Worm (Caenorhabditis elegans) whole organism, L1 larva: ENCODE results near the gene C34F6.9.
A peak's percentile ranks its signal among the peaks of the same experiment; 100 is the strongest.

Source experiments
- C16A3.4 ChIP-seq: fragments of 150-350 bp; optimal IDR thresholded peaks from 2 replicates; lab custom pipeline; 2014; ENCODE audit warnings: missing biosample characterization, missing genetic modification characterization
- C34B4.2 ChIP-seq: sonication (generic microtip); optimal IDR thresholded peaks from 2 replicates; lab custom pipeline; 2017; ENCODE audit warnings: mild to moderate bottlenecking, missing genetic modification characterization, missing compliant biosample characterization
- Y116A8C.19 ChIP-seq: sonication (generic microtip); optimal IDR thresholded peaks from 2 replicates; lab custom pipeline; 2016; ENCODE audit warnings: missing compliant biosample characterization, missing genetic modification characterization, borderline replicate concordance
- aha-1 ChIP-seq: fragments of 150-350 bp; optimal IDR thresholded peaks from 2 replicates; lab custom pipeline; 2014; ENCODE audit warnings: missing biosample characterization, missing genetic modification characterization
- alr-1 ChIP-seq: fragments of 200-800 bp; sonication (Bioruptor generic); optimal IDR thresholded peaks from 2 replicates; lab custom pipeline; 2018; ENCODE audit warnings: borderline replicate concordance, mild to moderate bottlenecking, missing genetic modification characterization, missing compliant biosample characterization
- aly-2 ChIP-seq: fragments of 150-350 bp; optimal IDR thresholded peaks from 2 replicates; lab custom pipeline; 2014; ENCODE audit warnings: missing biosample characterization, missing genetic modification characterization
- ama-1 ChIP-seq: fragments of 150-350 bp; optimal IDR thresholded peaks from 2 replicates; lab custom pipeline; 2014
- blmp-1 ChIP-seq: fragments of 150-350 bp; optimal IDR thresholded peaks from 2 replicates; lab custom pipeline; 2014; ENCODE audit warnings: missing biosample characterization, missing genetic modification characterization
- ceh-63 ChIP-seq: fragments of 200-800 bp; sonication (Bioruptor generic); optimal IDR thresholded peaks from 2 replicates; lab custom pipeline; 2018; ENCODE audit warnings: mild to moderate bottlenecking, missing genetic modification characterization, missing compliant biosample characterization
- ceh-8 ChIP-seq: fragments of 200-800 bp; sonication (Bioruptor generic); optimal IDR thresholded peaks from 2 replicates; lab custom pipeline; 2018; ENCODE audit warnings: mild to moderate bottlenecking, missing genetic modification characterization, moderate library complexity, missing compliant biosample characterization
- ceh-82 ChIP-seq, 3 experiments: fragments of 150-350 bp in 1 of 3; sonication (generic microtip) in 2 of 3; optimal IDR thresholded peaks; 2 replicates each; lab custom pipeline; 2014 to 2017; ENCODE audit warnings: missing biosample characterization in 3 of 3, missing genetic modification characterization in 3 of 3
- ceh-90 ChIP-seq: sonication (generic microtip); optimal IDR thresholded peaks from 2 replicates; lab custom pipeline; 2016; ENCODE audit warnings: missing genetic modification characterization, missing compliant biosample characterization
- ces-1 ChIP-seq: fragments of 150-350 bp; optimal IDR thresholded peaks from 2 replicates; lab custom pipeline; 2014; ENCODE audit warnings: missing biosample characterization, missing genetic modification reagents, missing genetic modification characterization
- dpl-1 ChIP-seq, 3 experiments: fragments of 150-350 bp in 2 of 3; sonication (generic microtip) in 1 of 3; optimal IDR thresholded peaks; 2 replicates each; lab custom pipeline; 2014 to 2017; ENCODE audit warnings: missing biosample characterization in 3 of 3, missing genetic modification characterization in 3 of 3, missing genetic modification reagents in 3 of 3
- efl-3 ChIP-seq: fragments of 200-800 bp; sonication (Bioruptor generic); optimal IDR thresholded peaks from 2 replicates; lab custom pipeline; 2018; ENCODE audit warnings: mild to moderate bottlenecking, missing genetic modification characterization, missing compliant biosample characterization
- egl-13 ChIP-seq: sonication (generic microtip); optimal IDR thresholded peaks from 2 replicates; lab custom pipeline; 2016; ENCODE audit warnings: missing genotype, missing genetic modification reagents, missing genetic modification characterization, missing compliant biosample characterization
- elt-2 ChIP-seq: sonication (generic microtip); optimal IDR thresholded peaks from 2 replicates; lab custom pipeline; 2016; ENCODE audit warnings: missing genetic modification characterization, mild to moderate bottlenecking, inconsistent platforms, missing compliant biosample characterization, missing genetic modification reagents
- elt-3 ChIP-seq, 6 experiments: fragments of 150-350 bp in 1 of 6; sonication (generic microtip); optimal IDR thresholded peaks; 2 replicates each; lab custom pipeline; 2017 to 2018; ENCODE audit warnings: missing biosample characterization in 6 of 6, missing genetic modification characterization in 6 of 6, inconsistent platforms in 1 of 6
- fkh-10 ChIP-seq: sonication (generic microtip); optimal IDR thresholded peaks from 2 replicates; lab custom pipeline; 2017; ENCODE audit warnings: missing biosample characterization, missing genetic modification reagents, missing genetic modification characterization
- fkh-4 ChIP-seq: sonication (generic microtip); optimal IDR thresholded peaks from 2 replicates; lab custom pipeline; 2016; ENCODE audit warnings: missing compliant biosample characterization, missing genetic modification characterization, borderline replicate concordance
- fkh-8 ChIP-seq: sonication (generic microtip); optimal IDR thresholded peaks from 2 replicates; lab custom pipeline; 2016; ENCODE audit warnings: mild to moderate bottlenecking, missing genetic modification characterization, missing compliant biosample characterization
- hlh-17 ChIP-seq: fragments of 200-800 bp; sonication (Bioruptor generic); optimal IDR thresholded peaks from 2 replicates; lab custom pipeline; 2018; ENCODE audit warnings: missing genetic modification characterization, mild to moderate bottlenecking, missing compliant biosample characterization, moderate library complexity, borderline replicate concordance
- hpl-2 ChIP-seq: fragments of 150-350 bp; optimal IDR thresholded peaks from 2 replicates; lab custom pipeline; 2014; ENCODE audit warnings: missing biosample characterization, missing genetic modification reagents, missing genetic modification characterization
- jun-1 ChIP-seq: fragments of 150-350 bp; optimal IDR thresholded peaks from 2 replicates; lab custom pipeline; 2014; ENCODE audit warnings: missing biosample characterization, missing genetic modification reagents, missing genetic modification characterization
- lin-13 ChIP-seq: fragments of 150-350 bp; optimal IDR thresholded peaks from 2 replicates; lab custom pipeline; 2014; ENCODE audit warnings: missing biosample characterization, missing genetic modification reagents, missing genetic modification characterization
- lin-14 ChIP-seq: fragments of 200-800 bp; sonication (Bioruptor generic); optimal IDR thresholded peaks from 2 replicates; lab custom pipeline; 2018; ENCODE audit warnings: mild to moderate bottlenecking, missing genetic modification characterization, moderate library complexity, missing compliant biosample characterization
- lin-15B ChIP-seq: fragments of 150-350 bp; sonication (generic microtip); optimal IDR thresholded peaks from 3 replicates; lab custom pipeline; 2014; ENCODE audit warnings: missing biosample characterization, missing genetic modification characterization
- lsy-2 ChIP-seq, 2 experiments: fragments of 150-350 bp; optimal IDR thresholded peaks; 2 replicates each; lab custom pipeline; 2014; ENCODE audit warnings: missing biosample characterization in 2 of 2, missing genetic modification characterization in 2 of 2
- mab-9 ChIP-seq: fragments of 200-800 bp; sonication (Bioruptor generic); IDR thresholded peaks from 2 replicates; pipeline ENCODE4 v1.3.6; 2022; ENCODE audit warnings: missing genetic modification reagents, missing genetic modification characterization, missing compliant biosample characterization
- mdl-1 ChIP-seq, 2 experiments: fragments of 150-350 bp; optimal IDR thresholded peaks; 2 replicates each; lab custom pipeline; 2014 to 2017; ENCODE audit warnings: missing biosample characterization in 2 of 2, missing genetic modification characterization in 2 of 2, inconsistent platforms in 1 of 2
- mef-2 ChIP-seq: fragments of 150-350 bp; optimal IDR thresholded peaks from 2 replicates; lab custom pipeline; 2014; ENCODE audit warnings: missing biosample characterization, missing genetic modification characterization
- mep-1 ChIP-seq: fragments of 150-350 bp; optimal IDR thresholded peaks from 2 replicates; lab custom pipeline; 2014; ENCODE audit warnings: missing biosample characterization, missing genetic modification characterization
- nhr-11 ChIP-seq: fragments of 150-350 bp; optimal IDR thresholded peaks from 2 replicates; lab custom pipeline; 2014; ENCODE audit warnings: missing biosample characterization, missing genetic modification characterization
- nhr-20 ChIP-seq: sonication (generic microtip); optimal IDR thresholded peaks from 2 replicates; lab custom pipeline; 2016; ENCODE audit warnings: mild to moderate bottlenecking, missing genetic modification characterization, missing compliant biosample characterization
- nhr-237 ChIP-seq: fragments of 150-350 bp; optimal IDR thresholded peaks from 2 replicates; lab custom pipeline; 2014; ENCODE audit warnings: missing biosample characterization, missing genetic modification characterization
- nhr-28 ChIP-seq: fragments of 150-350 bp; optimal IDR thresholded peaks from 2 replicates; lab custom pipeline; 2014; ENCODE audit warnings: missing biosample characterization, missing genetic modification characterization
- nhr-47 ChIP-seq: sonication (generic microtip); optimal IDR thresholded peaks from 2 replicates; lab custom pipeline; 2016; ENCODE audit warnings: mild to moderate bottlenecking, missing genetic modification characterization, moderate library complexity, missing compliant biosample characterization
- nhr-71 ChIP-seq: sonication (generic microtip); optimal IDR thresholded peaks from 2 replicates; lab custom pipeline; 2016; ENCODE audit warnings: mild to moderate bottlenecking, missing genetic modification characterization, moderate library complexity, missing compliant biosample characterization
- nhr-77 ChIP-seq: fragments of 150-350 bp; optimal IDR thresholded peaks from 2 replicates; lab custom pipeline; 2014; ENCODE audit warnings: missing biosample characterization, missing genetic modification characterization
- nhr-84 ChIP-seq: sonication (generic microtip); optimal IDR thresholded peaks from 2 replicates; lab custom pipeline; 2017; ENCODE audit warnings: missing biosample characterization, missing genetic modification characterization
- nhr-85 ChIP-seq: sonication (generic microtip); peaks from one replicate; lab custom pipeline; 2016; ENCODE audit warnings: missing genetic modification characterization, inconsistent platforms, missing compliant biosample characterization
- nhr-90 ChIP-seq: sonication (generic microtip); optimal IDR thresholded peaks from 2 replicates; lab custom pipeline; 2016; ENCODE audit warnings: mild to moderate bottlenecking, missing genetic modification characterization, missing compliant biosample characterization; ENCODE audit not compliant: poor library complexity
- pag-3 ChIP-seq: sonication (generic microtip); optimal IDR thresholded peaks from 2 replicates; lab custom pipeline; 2017; ENCODE audit warnings: missing genetic modification characterization, mild to moderate bottlenecking, missing compliant biosample characterization, antibody characterized with exemption, borderline replicate concordance; ENCODE audit not compliant: insufficient read depth
- skn-1 ChIP-seq: fragments of 150-350 bp; optimal IDR thresholded peaks from 2 replicates; lab custom pipeline; 2014; ENCODE audit warnings: missing biosample characterization, missing genetic modification characterization
- snu-23 ChIP-seq: sonication (generic microtip); optimal IDR thresholded peaks from 2 replicates; lab custom pipeline; 2016; ENCODE audit warnings: missing genetic modification characterization, missing compliant biosample characterization
- sptf-1 ChIP-seq: fragments of 150-350 bp; optimal IDR thresholded peaks from 2 replicates; lab custom pipeline; 2014; ENCODE audit warnings: missing biosample characterization, missing genetic modification characterization
- sup-37 ChIP-seq: fragments of 200-800 bp; sonication (Bioruptor generic); optimal IDR thresholded peaks from 2 replicates; lab custom pipeline; 2018; ENCODE audit warnings: mild to moderate bottlenecking, missing genetic modification characterization, missing compliant biosample characterization
- swsn-7 ChIP-seq: sonication (generic microtip); optimal IDR thresholded peaks from 2 replicates; lab custom pipeline; 2016; ENCODE audit warnings: missing genetic modification characterization, missing compliant biosample characterization
- tbx-2 ChIP-seq: sonication (generic microtip); optimal IDR thresholded peaks from 2 replicates; lab custom pipeline; 2016; ENCODE audit warnings: missing genetic modification characterization, missing compliant biosample characterization
- tlp-1 ChIP-seq: fragments of 150-350 bp; optimal IDR thresholded peaks from 2 replicates; lab custom pipeline; 2014; ENCODE audit warnings: missing biosample characterization, missing genetic modification characterization
- unc-130 ChIP-seq: fragments of 150-350 bp; optimal IDR thresholded peaks from 2 replicates; lab custom pipeline; 2017; ENCODE audit warnings: missing biosample characterization, missing genetic modification characterization, inconsistent platforms
- unc-98 ChIP-seq: fragments of 200-800 bp; sonication (Bioruptor generic); IDR thresholded peaks from 2 replicates; pipeline ENCODE4 v1.3.6; 2022; ENCODE audit warnings: missing genetic modification characterization, missing compliant biosample characterization
- xbp-1 ChIP-seq: sonication (generic microtip); optimal IDR thresholded peaks from 2 replicates; lab custom pipeline; 2016; ENCODE audit warnings: missing genetic modification characterization, missing compliant biosample characterization
- ztf-11 ChIP-seq, 2 experiments: sonication (generic microtip); optimal IDR thresholded peaks; 2 replicates each; lab custom pipeline; 2016 to 2017; ENCODE audit warnings: missing genetic modification characterization in 2 of 2, missing biosample characterization in 1 of 2, missing compliant biosample characterization in 1 of 2

C34F6.9 gene

ce11 chrX:11257071-11257470 is 34.6 kb upstream of the C34F6.9 start, which contains the start of gene C03A3.1:
Gene C03A3.1 (plus strand): TSS chrX:11257361.
- TF ChIP-seq ceh-90 (tag; lab: Kevin White, UChicago), result no peak
- no peak for TF ChIP-seq sup-37
- TF ChIP-seq ztf-11 (tag; optimal IDR thresholded peaks at IDR 0.05; lab: Kevin White, UChicago), result no peak
- no peak for TF ChIP-seq elt-2 (tag; lab: Kevin White, UChicago)
- no peak for TF ChIP-seq aha-1 (tag; lab: Kevin White, UChicago)
- no peak for TF ChIP-seq skn-1 (tag; lab: Kevin White, UChicago)
- no peak for TF ChIP-seq nhr-85 (tag; lab: Kevin White, UChicago)
- no peak for TF ChIP-seq Y116A8C.19
- TF ChIP-seq efl-3, result no peak
- TF ChIP-seq swsn-7 (tag; lab: Kevin White, UChicago), result peak; percentile 4
- no peak for TF ChIP-seq mef-2 (tag; lab: Kevin White, UChicago)
- no peak for TF ChIP-seq tlp-1 (tag; lab: Kevin White, UChicago)
- TF ChIP-seq nhr-71, result peak; percentile 8
- TF ChIP-seq C34B4.2 (tag; lab: Kevin White, UChicago), result no peak
- TF ChIP-seq nhr-237 (tag; lab: Kevin White, UChicago), result no peak
- no peak for TF ChIP-seq blmp-1 (tag; lab: Kevin White, UChicago)
- TF ChIP-seq hpl-2 (GFP tag; lab: Kevin White, UChicago), result no peak
- no peak for TF ChIP-seq xbp-1 (tag; lab: Kevin White, UChicago)
- TF ChIP-seq nhr-11, result no peak
- no peak for TF ChIP-seq sptf-1 (tag; lab: Kevin White, UChicago)
- TF ChIP-seq lin-13 (GFP tag; lab: Kevin White, UChicago), result no peak
- TF ChIP-seq lsy-2 (tag; optimal IDR thresholded peaks at IDR 0.05; lab: Kevin White, UChicago), result peak in 1 of 2 experiments; percentile 5
- no peak for TF ChIP-seq pag-3
- TF ChIP-seq unc-130 (tag; lab: Kevin White, UChicago), result no peak
- TF ChIP-seq jun-1 (tag; lab: Kevin White, UChicago), result no peak
- TF ChIP-seq lin-14 (GFP tag; lab: Kevin White, UChicago), result peak; percentile 76
- no peak for TF ChIP-seq ceh-8 (GFP tag; lab: Kevin White, UChicago)
- no peak for TF ChIP-seq fkh-10 (GFP tag; lab: Kevin White, UChicago)
- no peak for TF ChIP-seq ces-1 (GFP tag; lab: Kevin White, UChicago)
- no peak for TF ChIP-seq C16A3.4 (tag; lab: Kevin White, UChicago)
- no peak for TF ChIP-seq mab-9 (GFP tag; lab: Robert Waterston, UW)
- no peak for TF ChIP-seq alr-1 (tag; lab: Kevin White, UChicago)
- TF ChIP-seq mdl-1 (tag; optimal IDR thresholded peaks at IDR 0.05; lab: Kevin White, UChicago), result no peak
- TF ChIP-seq dpl-1 (GFP tag; optimal IDR thresholded peaks at IDR 0.05; lab: Kevin White, UChicago), result no peak
- TF ChIP-seq ceh-63 (GFP tag; lab: Kevin White, UChicago), result no peak
- TF ChIP-seq hlh-17 (GFP tag; lab: Kevin White, UChicago), result no peak
- TF ChIP-seq ama-1, result no peak
- TF ChIP-seq nhr-47, result peak; percentile 4
- TF ChIP-seq mep-1 (tag; lab: Kevin White, UChicago), result no peak
- no peak for TF ChIP-seq aly-2 (tag; lab: Kevin White, UChicago)
- TF ChIP-seq egl-13, result no peak
- TF ChIP-seq elt-3 (tag; optimal IDR thresholded peaks at IDR 0.05; lab: Kevin White, UChicago), result no peak
- no peak for TF ChIP-seq nhr-84 (tag; lab: Kevin White, UChicago)
- no peak for TF ChIP-seq nhr-28 (tag; lab: Kevin White, UChicago)
- TF ChIP-seq nhr-20 (tag; lab: Kevin White, UChicago), result no peak
- TF ChIP-seq fkh-4 (tag; lab: Kevin White, UChicago), result no peak
- TF ChIP-seq ceh-82 (tag; optimal IDR thresholded peaks at IDR 0.05; lab: Kevin White, UChicago), result peak in 1 of 3 experiments; percentile 28
- peak; percentile 19 for TF ChIP-seq tbx-2 (tag; lab: Kevin White, UChicago)
- TF ChIP-seq lin-15B (tag; lab: Kevin White, UChicago), result no peak
- TF ChIP-seq fkh-8, result no peak
- no peak for TF ChIP-seq nhr-77 (tag; lab: Kevin White, UChicago)
- TF ChIP-seq snu-23 (GFP tag; lab: Kevin White, UChicago), result no peak
- TF ChIP-seq unc-98 (GFP tag; lab: Robert Waterston, UW), result no peak
- TF ChIP-seq nhr-90, result no peak
